Worm (Caenorhabditis elegans) whole organism, L4/young adult: Measurements from ENCODE around the gene H41C03.3.

Source experiments
- W03F9.2 ChIP-seq: fragments of 150-350 bp; optimal IDR thresholded peaks from 2 replicates; lab custom pipeline; 2014; ENCODE audit warnings: missing biosample characterization, missing genetic modification characterization
- dao-5 ChIP-seq: sonication (generic microtip); optimal IDR thresholded peaks from 2 replicates; lab custom pipeline; 2016; ENCODE audit warnings: missing genotype, missing genetic modification characterization, moderate library complexity, missing compliant biosample characterization
- him-1 ChIP-seq: sonication (generic microtip); optimal IDR thresholded peaks from 2 replicates; lab custom pipeline; 2016; ENCODE audit warnings: missing genotype, missing genetic modification reagents, missing genetic modification characterization, missing compliant biosample characterization

- TF ChIP-seq W03F9.2 (tag; lab: Kevin White, UChicago) (no peak), him-1 (tag; lab: Kevin White, UChicago) (no peak), dao-5 (tag; lab: Kevin White, UChicago) (no peak)
Observed at ce11 chrII:5853261-5853660, 7.7 kb downstream of the H41C03.3 start.
